Fruit fly (Drosophila melanogaster) whole organism, embryonic: ENCODE results near the gene CG17839.

ENCODE experiments used
- Awh ChIP-seq: fragments of 200-800 bp; sonication (Bioruptor generic); IDR thresholded peaks from 2 replicates; pipeline ENCODE4, ENCODE4 v1.3.6; 2022; ENCODE audit warnings: missing biosample characterization, missing genetic modification characterization
- CG1024 ChIP-seq: fragments of 200-800 bp; sonication (Bioruptor generic); IDR thresholded peaks from 2 replicates; pipeline ENCODE4 v1.3.6; 2022; ENCODE audit warnings: missing biosample characterization, missing genetic modification characterization
- CG10654 ChIP-seq: fragments of 200-800 bp; sonication (Bioruptor generic); optimal IDR thresholded peaks from 2 replicates; lab custom pipeline; 2016; ENCODE audit warnings: missing biosample characterization, missing genetic modification characterization
- CG12071 ChIP-seq: fragments of 200-800 bp; sonication (Bioruptor generic); optimal IDR thresholded peaks from 3 replicates; lab custom pipeline; 2018; ENCODE audit warnings: missing biosample characterization, mild to moderate bottlenecking, missing genetic modification characterization
- CG12942 ChIP-seq: fragments of 200-800 bp; sonication (Bioruptor generic); optimal IDR thresholded peaks from 3 replicates; lab custom pipeline; 2016; ENCODE audit warnings: missing biosample characterization, missing genetic modification characterization
- CG14441 ChIP-seq: fragments of 200-800 bp; sonication (Bioruptor generic); IDR thresholded peaks from 2 replicates; pipeline ENCODE4 v1.3.6; 2022; ENCODE audit warnings: missing biosample characterization, missing genetic modification characterization
- CG15011 ChIP-seq: fragments of 200-800 bp; sonication (Bioruptor generic); optimal IDR thresholded peaks from 3 replicates; lab custom pipeline; 2018; ENCODE audit warnings: missing biosample characterization, mild to moderate bottlenecking, missing genetic modification characterization
- CG15479 ChIP-seq: fragments of 200-800 bp; sonication (Bioruptor generic); optimal IDR thresholded peaks from 3 replicates; lab custom pipeline; 2019; ENCODE audit warnings: missing biosample characterization, mild to moderate bottlenecking, missing genetic modification characterization, moderate library complexity
- CG16813 ChIP-seq: fragments of 200-800 bp; sonication (Bioruptor generic); IDR thresholded peaks from 3 replicates; pipeline ENCODE4 v1.3.6; 2022; ENCODE audit warnings: missing biosample characterization, missing genetic modification characterization; ENCODE audit not compliant: partially characterized antibody
- CG17186 ChIP-seq: fragments of 200-800 bp; sonication (Bioruptor generic); optimal IDR thresholded peaks from 3 replicates; lab custom pipeline; 2017; ENCODE audit warnings: missing biosample characterization, missing genetic modification reagents, missing genetic modification characterization
- CG18262 ChIP-seq: fragments of 200-800 bp; optimal IDR thresholded peaks from 3 replicates; lab custom pipeline; 2019; ENCODE audit warnings: missing biosample characterization, mild to moderate bottlenecking, missing genetic modification characterization, moderate library complexity
- CG18764 ChIP-seq: fragments of 200-800 bp; sonication (Bioruptor generic); optimal IDR thresholded peaks from 3 replicates; lab custom pipeline; 2016; ENCODE audit warnings: missing biosample characterization, missing genetic modification characterization
- CG30431 ChIP-seq: fragments of 200-800 bp; sonication (Bioruptor generic); optimal IDR thresholded peaks from 2 replicates; lab custom pipeline; 2017; ENCODE audit warnings: missing biosample characterization, missing genetic modification characterization
- CG31224 ChIP-seq: fragments of 200-800 bp; sonication (Bioruptor generic); IDR thresholded peaks from 2 replicates; pipeline ENCODE4 v1.3.6; 2022; ENCODE audit warnings: missing biosample characterization, missing genetic modification characterization
- CG3163 ChIP-seq: fragments of 200-800 bp; sonication (Bioruptor generic); optimal IDR thresholded peaks from 3 replicates; lab custom pipeline; 2016; ENCODE audit warnings: missing biosample characterization, missing genetic modification characterization
- CG33213 ChIP-seq: fragments of 200-800 bp; sonication (Bioruptor generic); optimal IDR thresholded peaks from 3 replicates; lab custom pipeline; 2016; ENCODE audit warnings: missing biosample characterization, missing genetic modification characterization
- CG34376 ChIP-seq: fragments of 200-800 bp; sonication (Bioruptor generic); optimal IDR thresholded peaks from 2 replicates; lab custom pipeline; 2018; ENCODE audit warnings: missing biosample characterization, mild to moderate bottlenecking, missing genetic modification characterization
- CG4404 ChIP-seq: fragments of 200-800 bp; sonication (Bioruptor generic); IDR thresholded peaks from 2 replicates; pipeline ENCODE4 v1.3.6; 2022; ENCODE audit warnings: missing biosample characterization, missing genetic modification characterization
- CG4707 ChIP-seq: fragments of 200-800 bp; sonication (Bioruptor generic); optimal IDR thresholded peaks from 2 replicates; lab custom pipeline; 2018; ENCODE audit warnings: missing biosample characterization, mild to moderate bottlenecking, missing genetic modification characterization, moderate library complexity
- CG4730 ChIP-seq: fragments of 200-800 bp; sonication (Bioruptor generic); IDR thresholded peaks from 2 replicates; pipeline ENCODE4 v1.3.6; 2022; ENCODE audit warnings: missing biosample characterization, missing genetic modification characterization
- CG5953 ChIP-seq: fragments of 200-800 bp; sonication (Bioruptor generic); IDR thresholded peaks from 2 replicates; pipeline ENCODE4 v1.3.6; 2022; ENCODE audit warnings: missing biosample characterization, missing genetic modification characterization
- CG7745 ChIP-seq: fragments of 200-800 bp; sonication (Bioruptor generic); optimal IDR thresholded peaks from 2 replicates; lab custom pipeline; 2018; ENCODE audit warnings: missing biosample characterization, mild to moderate bottlenecking, missing genetic modification characterization, moderate library complexity
- CG9797 ChIP-seq: fragments of 200-800 bp; sonication (Bioruptor generic); optimal IDR thresholded peaks from 3 replicates; lab custom pipeline; 2018; ENCODE audit warnings: missing biosample characterization, mild to moderate bottlenecking, missing genetic modification characterization
- CrebB ChIP-seq: fragments of 200-800 bp; sonication (Bioruptor generic); optimal IDR thresholded peaks from 3 replicates; lab custom pipeline; 2018; ENCODE audit warnings: missing biosample characterization, mild to moderate bottlenecking, missing genetic modification characterization
- Dip2 ChIP-seq: fragments of 200-800 bp; sonication (Bioruptor generic); IDR thresholded peaks from 2 replicates; pipeline ENCODE4 v1.3.6; 2022; ENCODE audit warnings: missing biosample characterization, missing genetic modification characterization
- Doc3 ChIP-seq: fragments of 200-800 bp; sonication (Bioruptor generic); IDR thresholded peaks from 3 replicates; pipeline ENCODE4 v1.3.6; 2022; ENCODE audit warnings: missing biosample characterization, missing genetic modification characterization; ENCODE audit not compliant: partially characterized antibody
- Drgx ChIP-seq: fragments of 200-800 bp; sonication (Bioruptor generic); IDR thresholded peaks from 2 replicates; pipeline ENCODE4 v1.3.6; 2022; ENCODE audit warnings: missing biosample characterization, missing genetic modification characterization
- E2f1 ChIP-seq: fragments of 200-800 bp; sonication (Bioruptor generic); IDR thresholded peaks from 2 replicates; pipeline ENCODE4 v1.3.6; 2022; ENCODE audit warnings: missing biosample characterization, missing genetic modification characterization
- Fer2 ChIP-seq: fragments of 200-800 bp; sonication (Bioruptor generic); optimal IDR thresholded peaks from 2 replicates; lab custom pipeline; 2018; ENCODE audit warnings: missing biosample characterization, mild to moderate bottlenecking, missing genetic modification characterization, moderate library complexity
- Fer3 ChIP-seq: fragments of 200-800 bp; sonication (Bioruptor generic); optimal IDR thresholded peaks from 2 replicates; lab custom pipeline; 2018; ENCODE audit warnings: missing biosample characterization, mild to moderate bottlenecking, missing genetic modification characterization, moderate library complexity
- Hr51 ChIP-seq, 2 experiments: fragments of 200-800 bp; sonication (Bioruptor generic); optimal IDR thresholded peaks; 2 replicates in 1 of 2; 3 replicates in 1 of 2; lab custom pipeline; 2016 to 2018; ENCODE audit warnings: missing biosample characterization in 2 of 2, missing genetic modification characterization in 2 of 2, mild to moderate bottlenecking in 1 of 2, moderate library complexity in 1 of 2
- Hsf ChIP-seq: fragments of 200-800 bp; sonication (Bioruptor generic); optimal IDR thresholded peaks from 3 replicates; lab custom pipeline; 2016; ENCODE audit warnings: missing biosample characterization, missing genetic modification characterization
- Nf-YC ChIP-seq: fragments of 200-800 bp; optimal IDR thresholded peaks from 3 replicates; lab custom pipeline; 2019; ENCODE audit warnings: missing biosample characterization, mild to moderate bottlenecking, missing genetic modification characterization, moderate library complexity
- Sin3A ChIP-seq: fragments of >200 bp; optimal IDR thresholded peaks from 2 replicates; lab custom pipeline; 2018
- bab2 ChIP-seq: fragments of 200-800 bp; sonication (Bioruptor generic); optimal IDR thresholded peaks from 2 replicates; lab custom pipeline; 2016; ENCODE audit warnings: missing biosample characterization, missing genetic modification characterization
- bowl ChIP-seq: fragments of 200-800 bp; sonication (Bioruptor generic); IDR thresholded peaks from 2 replicates; pipeline ENCODE4 v1.3.6; 2022; ENCODE audit warnings: missing biosample characterization, missing genetic modification characterization
- corto ChIP-seq: fragments of 200-800 bp; sonication (Bioruptor generic); optimal IDR thresholded peaks from 2 replicates; lab custom pipeline; 2016; ENCODE audit warnings: missing biosample characterization, mild to moderate bottlenecking, missing genetic modification characterization, moderate library complexity
- en ChIP-seq: fragments of 200-800 bp; sonication (Bioruptor generic); optimal IDR thresholded peaks from 2 replicates; lab custom pipeline; 2016; ENCODE audit warnings: missing biosample characterization, missing genetic modification characterization
- gce ChIP-seq: fragments of 200-800 bp; sonication (Bioruptor generic); IDR thresholded peaks from 3 replicates; pipeline ENCODE4 v1.3.6; 2022; ENCODE audit warnings: missing biosample characterization, missing genetic modification characterization
- gcm2 ChIP-seq: fragments of 200-800 bp; sonication (Bioruptor generic); optimal IDR thresholded peaks from 2 replicates; lab custom pipeline; 2016; ENCODE audit warnings: missing biosample characterization, missing genetic modification characterization
- h ChIP-seq: fragments of >200 bp; optimal IDR thresholded peaks from 2 replicates; lab custom pipeline; 2017
- kay ChIP-seq: fragments of 200-800 bp; sonication (Bioruptor generic); optimal IDR thresholded peaks from 2 replicates; lab custom pipeline; 2016; ENCODE audit warnings: missing biosample characterization, missing genetic modification characterization
- klu ChIP-seq: fragments of 200-800 bp; sonication (Bioruptor generic); IDR thresholded peaks from 2 replicates; pipeline ENCODE4 v1.3.6; 2022; ENCODE audit warnings: missing biosample characterization, missing genetic modification characterization
- pan ChIP-seq, 4 experiments: fragments of >200 bp in 3 of 4; fragments of 200-800 bp in 1 of 4; sonication (Bioruptor generic) in 1 of 4; optimal IDR thresholded peaks in 3 of 4; IDR thresholded peaks in 1 of 4; 2 replicates each; pipeline versions ENCODE4 v1.3.6 to Lab custom; 2017 to 2022; ENCODE audit warnings: missing biosample characterization in 2 of 4, missing genetic modification characterization in 2 of 4, mixed read lengths in 1 of 4
- pho ChIP-seq: fragments of 200-800 bp; sonication (Bioruptor generic); optimal IDR thresholded peaks from 2 replicates; lab custom pipeline; 2016; ENCODE audit warnings: missing biosample characterization, missing genetic modification characterization
- pros ChIP-seq: fragments of 200-800 bp; sonication (Bioruptor generic); optimal IDR thresholded peaks from 3 replicates; lab custom pipeline; 2019; ENCODE audit warnings: missing biosample characterization, mild to moderate bottlenecking, missing genetic modification characterization, moderate library complexity
- ranshi ChIP-seq: fragments of 200-800 bp; sonication (Bioruptor generic); IDR thresholded peaks from 2 replicates; pipeline ENCODE4 v1.3.6; 2022; ENCODE audit warnings: missing biosample characterization, missing genetic modification characterization
- vnd ChIP-seq: fragments of 200-800 bp; sonication (Bioruptor generic); IDR thresholded peaks from 3 replicates; pipeline ENCODE4 v1.3.6; 2022; ENCODE audit warnings: missing biosample characterization, missing genetic modification characterization; ENCODE audit not compliant: partially characterized antibody
- zfh1 ChIP-seq: fragments of 200-800 bp; sonication (Bioruptor generic); IDR thresholded peaks from 3 replicates; pipeline ENCODE4 v1.3.6; 2022; ENCODE audit warnings: missing biosample characterization, missing genetic modification characterization

CG17839 gene

dm6 chr3L:14761837-14762785 is 42.8 kb upstream of the CG17839 start, which contains the start of the genes Tsen34 and Mgat4a (continued):
- TF ChIP-seq CG4707 (GFP tag; lab: Kevin White, UChicago) (no peak), CG1024 (GFP tag; lab: Robert Waterston, UW) (no peak; the same call in 1 of the 2 replicates), Doc3 (GFP tag; lab: Robert Waterston, UW) (peak; percentile 33; the same call in 1 of the 3 replicates), Hsf (GFP tag; lab: Kevin White, UChicago) (peak; percentile 24), gcm2 (no peak), CG4404 (GFP tag; lab: Robert Waterston, UW) (no peak), pan (optimal IDR thresholded peaks at IDR 0.05; lab: Kevin White, UChicago) (no peak), pan (GFP tag; optimal IDR thresholded peaks at IDR 0.05 in 1 of 2, IDR thresholded peaks at IDR 0.05 in 1 of 2) (peak in 1 of 2 experiments; percentile 24), CG9797 (GFP tag; lab: Kevin White, UChicago) (peak; percentile 50), pros (GFP tag; lab: Kevin White, UChicago) (no peak), Awh (GFP tag; lab: Robert Waterston, UW) (peak; percentile 44; the same call in 1 of the 2 replicates), CG14441 (peak; percentile 52), Dip2 (GFP tag; lab: Robert Waterston, UW) (no peak), Hr51 (GFP tag; optimal IDR thresholded peaks at IDR 0.05; lab: Kevin White, UChicago) (peak in 1 of 2 experiments; percentile 47), CG17186 (GFP tag; lab: Kevin White, UChicago) (peak; percentile 31), h (lab: Kevin White, UChicago) (no peak), ranshi (GFP tag; lab: Robert Waterston, UW) (no peak; the same call in 1 of the 2 replicates), zfh1 (GFP tag; lab: Robert Waterston, UW) (no peak; the same call in 2 of the 3 replicates), CG12071 (no peak), Fer3 (tag; lab: Kevin White, UChicago) (no peak), CG30431 (GFP tag; lab: Kevin White, UChicago) (no peak), bowl (GFP tag; lab: Robert Waterston, UW) (no peak), CG18764 (GFP tag; lab: Kevin White, UChicago) (no peak), en (GFP tag; lab: Kevin White, UChicago) (no peak), CrebB (tag; lab: Kevin White, UChicago) (peak; percentile 55), gce (no peak), kay (GFP tag; lab: Kevin White, UChicago) (no peak), CG16813 (peak; percentile 50; the same call in 2 of the 3 replicates), CG3163 (peak; percentile 1), CG5953 (GFP tag; lab: Robert Waterston, UW) (no peak), CG4730 (no peak), corto (no peak), CG7745 (no peak), CG10654 (GFP tag; lab: Kevin White, UChicago) (no peak), Fer2 (tag; lab: Kevin White, UChicago) (peak; percentile 68), Sin3A (lab: Kevin White, UChicago) (peak; percentile 52), CG34376 (GFP tag; lab: Kevin White, UChicago) (peak; percentile 67), vnd (GFP tag; lab: Robert Waterston, UW) (peak; percentile 17; the same call in 1 of the 3 replicates), E2f1 (GFP tag; lab: Robert Waterston, UW) (no peak; the same call in 1 of the 2 replicates), CG33213 (GFP tag; lab: Kevin White, UChicago) (no peak), CG12942 (peak; percentile 6), pho (GFP tag; lab: Kevin White, UChicago) (peak; percentile 66), CG31224 (GFP tag; lab: Robert Waterston, UW) (peak; percentile 51), CG15479 (peak; percentile 43), Nf-YC (no peak), klu (GFP tag; lab: Robert Waterston, UW) (no peak), Drgx (GFP tag; lab: Robert Waterston, UW) (no peak), CG18262 (tag; lab: Kevin White, UChicago) (no peak), CG15011 (GFP tag; lab: Kevin White, UChicago) (peak; percentile 65), bab2 (peak; percentile 27)
